Fruit fly (Drosophila melanogaster): ENCODE results near the gene CG17261.
A peak's percentile ranks its signal among the peaks of the same experiment; 100 is the strongest.

Gene CG17261

dm6 chr2L:3037153-3037579 lies 5.2 kb upstream of the CG17261 start, which contains the start of the genes CG17260 and SerRS (continued):
- TF ChIP-seq CG11456 (GFP tag; IDR thresholded peaks at IDR 0.05) (peak; percentile 89), Stat92E (GFP tag; optimal IDR thresholded peaks at IDR 0.05) (peak in 1 of 3 experiments; percentile 37), Dll (GFP tag; IDR thresholded peaks at IDR 0.05; ENCODE audit: partially characterized antibody) (peak; percentile 69), fu2 (GFP tag; optimal IDR thresholded peaks at IDR 0.05) (peak; percentile 92), nmo (GFP tag; optimal IDR thresholded peaks at IDR 0.05) (peak; percentile 96), croc (GFP tag; conservative IDR thresholded peaks at IDR 0.05) (peak; percentile 89), CG3726 (GFP tag; IDR thresholded peaks at IDR 0.05) (peak; percentile 78; the same call in 2 of the 3 replicates), nerfin-2 (GFP tag; IDR thresholded peaks at IDR 0.05; ENCODE audit: partially characterized antibody) (no peak), ato (GFP tag; IDR thresholded peaks at IDR 0.05; ENCODE audit: partially characterized antibody) (no peak), CG9727 (GFP tag; optimal IDR thresholded peaks at IDR 0.05) (peak; percentile 86), slp2 (GFP tag; optimal IDR thresholded peaks at IDR 0.05) (peak; percentile 91), ab (GFP tag; optimal IDR thresholded peaks at IDR 0.05) (peak; percentile 7), crp (GFP tag; optimal IDR thresholded peaks at IDR 0.05) (peak; percentile 76 to 96), bcd (GFP tag; optimal IDR thresholded peaks at IDR 0.05) (peak; percentile 90), CG11560 (tag; IDR thresholded peaks at IDR 0.05) (peak; percentile 86), caup (GFP tag; optimal IDR thresholded peaks at IDR 0.05; ENCODE audit: severe bottlenecking) (peak; percentile 91), Aef1 (GFP tag; IDR thresholded peaks at IDR 0.05) (peak; percentile 91), emc (GFP tag; optimal IDR thresholded peaks at IDR 0.05) (peak; percentile 80), CG11093 (GFP tag; IDR thresholded peaks at IDR 0.05) (peak; percentile 91), hkb (optimal IDR thresholded peaks at IDR 0.05) (peak; percentile 58), hkb (GFP tag; IDR thresholded peaks at IDR 0.05) (peak; percentile 87), CG13296 (GFP tag; optimal IDR thresholded peaks at IDR 0.05) (peak; percentile 90), dimm (GFP tag; IDR thresholded peaks at IDR 0.05) (peak; percentile 73), ftz-f1 (GFP tag; optimal IDR thresholded peaks at IDR 0.05) (peak; percentile 66), CG34224 (GFP tag; IDR thresholded peaks at IDR 0.05; ENCODE audit: partially characterized antibody) (0 out of 3 replicates have a peak, but pooled peaks have one; percentile 36), shn (GFP tag; optimal IDR thresholded peaks at IDR 0.05) (peak; percentile 93), D19B (GFP tag; optimal IDR thresholded peaks at IDR 0.05) (peak; percentile 80), seq (GFP tag; IDR thresholded peaks at IDR 0.05) (peak; percentile 81; the same call in 1 of the 2 replicates), Hr78 (GFP tag; optimal IDR thresholded peaks at IDR 0.05) (no peak), CG3847 (GFP tag; IDR thresholded peaks at IDR 0.05) (peak; percentile 95), BtbVII (GFP tag; optimal IDR thresholded peaks at IDR 0.05) (peak; percentile 76), CG7372 (GFP tag; IDR thresholded peaks at IDR 0.05) (peak; percentile 88), gt (GFP tag; IDR thresholded peaks at IDR 0.05) (peak; percentile 75; the same call in 1 of the 2 replicates), Lhr (GFP tag; optimal IDR thresholded peaks at IDR 0.05) (no peak), Gug (GFP tag; IDR thresholded peaks at IDR 0.05) (peak; percentile 92), sima (GFP tag; optimal IDR thresholded peaks at IDR 0.05) (peak; percentile 58), CG9797 (GFP tag; optimal IDR thresholded peaks at IDR 0.05) (peak; percentile 17), Bgb (GFP tag; IDR thresholded peaks at IDR 0.05; ENCODE audit: partially characterized antibody) (no peak), sim (GFP tag; IDR thresholded peaks at IDR 0.05) (no peak), Hmx (GFP tag; optimal IDR thresholded peaks at IDR 0.05) (peak; percentile 84), ham (GFP tag; IDR thresholded peaks at IDR 0.05) (peak; percentile 77), gfzf (GFP tag; optimal IDR thresholded peaks at IDR 0.05) (peak; percentile 40), wor (GFP tag; IDR thresholded peaks at IDR 0.05) (peak; percentile 88), CG17829 (tag; optimal IDR thresholded peaks at IDR 0.05) (peak; percentile 92), CG2202 (tag; optimal IDR thresholded peaks at IDR 0.05) (peak; percentile 81), ap (GFP tag; IDR thresholded peaks at IDR 0.05) (peak; percentile 82), danr (GFP tag; IDR thresholded peaks at IDR 0.05) (peak; percentile 84), CG1233 (GFP tag; optimal IDR thresholded peaks at IDR 0.05) (peak; percentile 87), CG11247 (GFP tag; IDR thresholded peaks at IDR 0.05) (peak; percentile 88), CG33557 (GFP tag; optimal IDR thresholded peaks at IDR 0.05) (peak; percentile 77)
